Fruit fly (Drosophila melanogaster) whole organism, embryonic: ENCODE results near the gene Baldspot.

Source experiments
- Asciz ChIP-seq: fragments of 200-800 bp; sonication (Bioruptor generic); optimal IDR thresholded peaks from 2 replicates; lab custom pipeline; 2017; ENCODE audit warnings: missing biosample characterization, mild to moderate bottlenecking, missing genetic modification characterization, missing genetic modification reagents
- BEAF-32 ChIP-seq: fragments of 200-800 bp; sonication (Bioruptor generic); optimal IDR thresholded peaks from 3 replicates; lab custom pipeline; 2017; ENCODE audit warnings: missing biosample characterization, missing genetic modification characterization, mild to moderate bottlenecking, moderate library complexity, missing genetic modification reagents
- CG1024 ChIP-seq: fragments of 200-800 bp; sonication (Bioruptor generic); IDR thresholded peaks from 2 replicates; pipeline ENCODE4 v1.3.6; 2022; ENCODE audit warnings: missing biosample characterization, missing genetic modification characterization
- CG11247 ChIP-seq: fragments of 200-800 bp; sonication (Bioruptor generic); IDR thresholded peaks from 2 replicates; pipeline ENCODE4 v1.3.6; 2022; ENCODE audit warnings: missing biosample characterization, missing genetic modification characterization
- CG12071 ChIP-seq: fragments of 200-800 bp; sonication (Bioruptor generic); optimal IDR thresholded peaks from 3 replicates; lab custom pipeline; 2018; ENCODE audit warnings: missing biosample characterization, mild to moderate bottlenecking, missing genetic modification characterization
- CG12155 ChIP-seq: fragments of 200-800 bp; sonication (Bioruptor generic); optimal IDR thresholded peaks from 3 replicates; lab custom pipeline; 2016; ENCODE audit warnings: missing biosample characterization, missing genetic modification characterization
- CG14050 ChIP-seq: fragments of 200-800 bp; sonication (Bioruptor generic); IDR thresholded peaks from 3 replicates; pipeline ENCODE4 v1.3.6; 2022; ENCODE audit warnings: missing biosample characterization, missing genetic modification characterization
- CG15696 ChIP-seq: fragments of 200-800 bp; sonication (Bioruptor generic); optimal IDR thresholded peaks from 2 replicates; lab custom pipeline; 2019; ENCODE audit warnings: missing biosample characterization, mild to moderate bottlenecking, missing genetic modification characterization, moderate library complexity
- CG17361 ChIP-seq: fragments of 200-800 bp; sonication (Bioruptor generic); IDR thresholded peaks from 3 replicates; pipeline ENCODE4 v1.3.6; 2022; ENCODE audit warnings: missing biosample characterization, missing genetic modification characterization
- CG18599 ChIP-seq: fragments of 200-800 bp; sonication (Bioruptor generic); optimal IDR thresholded peaks from 3 replicates; lab custom pipeline; 2017; ENCODE audit warnings: missing biosample characterization, missing genetic modification characterization, mild to moderate bottlenecking, moderate library complexity, missing genetic modification reagents
- CG2199 ChIP-seq: fragments of 200-800 bp; sonication (Bioruptor generic); IDR thresholded peaks from 3 replicates; pipeline ENCODE4 v1.3.6; 2022; ENCODE audit warnings: missing biosample characterization, missing genetic modification characterization
- CG31388 ChIP-seq: fragments of 200-800 bp; sonication (Bioruptor generic); optimal IDR thresholded peaks from 2 replicates; lab custom pipeline; 2016; ENCODE audit warnings: missing biosample characterization, missing genetic modification characterization
- CG31441 ChIP-seq: fragments of 200-800 bp; sonication (Bioruptor generic); IDR thresholded peaks from 2 replicates; pipeline ENCODE4 v1.3.6; 2022; ENCODE audit warnings: missing biosample characterization, missing genetic modification characterization
- CG34376 ChIP-seq: fragments of 200-800 bp; sonication (Bioruptor generic); optimal IDR thresholded peaks from 2 replicates; lab custom pipeline; 2018; ENCODE audit warnings: missing biosample characterization, mild to moderate bottlenecking, missing genetic modification characterization
- CG34422 ChIP-seq: fragments of 200-800 bp; sonication (Bioruptor generic); IDR thresholded peaks from 3 replicates; pipeline ENCODE4 v1.3.6; 2022; ENCODE audit warnings: missing biosample characterization, missing genetic modification characterization
- CG3838 ChIP-seq: fragments of 200-800 bp; sonication (Bioruptor generic); optimal IDR thresholded peaks from 3 replicates; lab custom pipeline; 2016; ENCODE audit warnings: missing biosample characterization, missing genetic modification characterization
- CG4730 ChIP-seq: fragments of 200-800 bp; sonication (Bioruptor generic); IDR thresholded peaks from 2 replicates; pipeline ENCODE4 v1.3.6; 2022; ENCODE audit warnings: missing biosample characterization, missing genetic modification characterization
- CG6272 ChIP-seq: fragments of 200-800 bp; sonication (Bioruptor generic); IDR thresholded peaks from 2 replicates; pipeline ENCODE4 v1.3.6; 2022; ENCODE audit warnings: missing biosample characterization, missing genetic modification characterization
- CG7987 ChIP-seq: fragments of 200-800 bp; sonication (Bioruptor generic); optimal IDR thresholded peaks from 2 replicates; lab custom pipeline; 2018; ENCODE audit warnings: missing biosample characterization, mild to moderate bottlenecking, missing genetic modification characterization, moderate library complexity
- CG8478 ChIP-seq: fragments of >200 bp; optimal IDR thresholded peaks from 2 replicates; lab custom pipeline; 2018
- CG9876 ChIP-seq: fragments of 200-800 bp; sonication (Bioruptor generic); optimal IDR thresholded peaks from 2 replicates; lab custom pipeline; 2016; ENCODE audit warnings: missing biosample characterization, missing genetic modification characterization
- CoRest ChIP-seq: fragments of 200-800 bp; sonication (Bioruptor generic); optimal IDR thresholded peaks from 3 replicates; lab custom pipeline; 2018; ENCODE audit warnings: missing biosample characterization, mild to moderate bottlenecking, missing genetic modification characterization, moderate library complexity
- HmgD ChIP-seq: fragments of 200-800 bp; sonication (Bioruptor generic); optimal IDR thresholded peaks from 3 replicates; lab custom pipeline; 2016; ENCODE audit warnings: missing biosample characterization, missing genetic modification characterization
- HmgZ ChIP-seq: fragments of 200-800 bp; sonication (Bioruptor generic); optimal IDR thresholded peaks from 2 replicates; lab custom pipeline; 2018; ENCODE audit warnings: missing biosample characterization, mild to moderate bottlenecking, missing genetic modification characterization
- NFAT ChIP-seq: fragments of 200-800 bp; sonication (Bioruptor generic); IDR thresholded peaks from 2 replicates; pipeline ENCODE4 v1.3.6; 2022; ENCODE audit warnings: missing biosample characterization, missing genetic modification characterization
- Scr ChIP-seq: fragments of 200-800 bp; sonication (Bioruptor generic); IDR thresholded peaks from 2 replicates; pipeline ENCODE4 v1.3.6; 2022; ENCODE audit warnings: missing biosample characterization, missing genetic modification characterization; ENCODE audit not compliant: partially characterized antibody
- Taf1 ChIP-seq: fragments of 200-800 bp; sonication (Bioruptor generic); IDR thresholded peaks from 2 replicates; pipeline ENCODE4 v1.3.6; 2022; ENCODE audit warnings: missing biosample characterization, missing genetic modification characterization
- Xrp1 ChIP-seq: fragments of 200-800 bp; sonication (Bioruptor generic); IDR thresholded peaks from 2 replicates; pipeline ENCODE4 v1.3.6; 2022; ENCODE audit warnings: missing biosample characterization, missing genetic modification characterization
- ac ChIP-seq: fragments of 200-800 bp; sonication (Bioruptor generic); optimal IDR thresholded peaks from 3 replicates; lab custom pipeline; 2017; ENCODE audit warnings: missing biosample characterization, mild to moderate bottlenecking, missing genetic modification characterization
- amos ChIP-seq: fragments of 200-800 bp; sonication (Bioruptor generic); IDR thresholded peaks from 2 replicates; pipeline ENCODE4 v1.3.6; 2022; ENCODE audit warnings: missing biosample characterization, missing genetic modification characterization; ENCODE audit not compliant: partially characterized antibody
- ara ChIP-seq: fragments of 200-800 bp; sonication (Bioruptor generic); IDR thresholded peaks from 2 replicates; pipeline ENCODE4 v1.3.6; 2022; ENCODE audit warnings: missing biosample characterization, missing genetic modification characterization
- br ChIP-seq: fragments of >200 bp; optimal IDR thresholded peaks from 2 replicates; lab custom pipeline; 2017
- dan ChIP-seq: fragments of 200-800 bp; sonication (Bioruptor generic); IDR thresholded peaks from 2 replicates; pipeline ENCODE4 v1.3.6; 2022; ENCODE audit warnings: missing biosample characterization, missing genetic modification characterization
- disco-r ChIP-seq: fragments of 200-800 bp; sonication (Bioruptor generic); optimal IDR thresholded peaks from 2 replicates; lab custom pipeline; 2016; ENCODE audit warnings: missing biosample characterization, missing genetic modification characterization
- dysf ChIP-seq: fragments of 200-800 bp; sonication (Bioruptor generic); IDR thresholded peaks from 3 replicates; pipeline ENCODE4 v1.3.6; 2022; ENCODE audit warnings: missing biosample characterization, missing genetic modification characterization
- ems ChIP-seq: fragments of 200-800 bp; sonication (Bioruptor generic); optimal IDR thresholded peaks from 3 replicates; lab custom pipeline; 2016; ENCODE audit warnings: missing biosample characterization, missing genetic modification characterization
- h ChIP-seq: fragments of >200 bp; optimal IDR thresholded peaks from 2 replicates; lab custom pipeline; 2017
- ham ChIP-seq: fragments of 200-800 bp; sonication (Bioruptor generic); IDR thresholded peaks from 2 replicates; pipeline ENCODE4 v1.3.6; 2022; ENCODE audit warnings: missing biosample characterization, missing genetic modification characterization
- jing ChIP-seq: fragments of 200-800 bp; sonication (Bioruptor generic); optimal IDR thresholded peaks from 2 replicates; lab custom pipeline; 2018; ENCODE audit warnings: missing biosample characterization, mild to moderate bottlenecking, missing genetic modification characterization
- lab ChIP-seq: fragments of 200-800 bp; sonication (Bioruptor generic); optimal IDR thresholded peaks from 3 replicates; lab custom pipeline; 2017; ENCODE audit warnings: missing biosample characterization, missing genetic modification characterization, mild to moderate bottlenecking, moderate library complexity, missing genetic modification reagents
- nmo ChIP-seq: fragments of 200-800 bp; sonication (Bioruptor generic); optimal IDR thresholded peaks from 2 replicates; lab custom pipeline; 2018; ENCODE audit warnings: missing biosample characterization, mild to moderate bottlenecking, missing genetic modification characterization, moderate library complexity
- oc ChIP-seq: fragments of 200-800 bp; sonication (Bioruptor generic); optimal IDR thresholded peaks from 2 replicates; lab custom pipeline; 2018; ENCODE audit warnings: missing biosample characterization, mild to moderate bottlenecking, missing genetic modification characterization, moderate library complexity
- pan ChIP-seq, 4 experiments: fragments of >200 bp in 3 of 4; fragments of 200-800 bp in 1 of 4; sonication (Bioruptor generic) in 1 of 4; optimal IDR thresholded peaks in 3 of 4; IDR thresholded peaks in 1 of 4; 2 replicates each; pipeline versions ENCODE4 v1.3.6 to Lab custom; 2017 to 2022; ENCODE audit warnings: missing biosample characterization in 2 of 4, missing genetic modification characterization in 2 of 4, mixed read lengths in 1 of 4
- seq ChIP-seq: fragments of 200-800 bp; sonication (Bioruptor generic); IDR thresholded peaks from 2 replicates; pipeline ENCODE4 v1.3.6; 2022; ENCODE audit warnings: missing biosample characterization, missing genetic modification characterization
- sim ChIP-seq: fragments of 200-800 bp; sonication (Bioruptor generic); IDR thresholded peaks from 2 replicates; pipeline ENCODE4 v1.3.6; 2022; ENCODE audit warnings: missing biosample characterization, missing genetic modification characterization
- tx ChIP-seq: fragments of 200-800 bp; sonication (Bioruptor generic); optimal IDR thresholded peaks from 2 replicates; lab custom pipeline; 2016; ENCODE audit warnings: missing biosample characterization, missing genetic modification characterization
- usp ChIP-seq: fragments of >200 bp; optimal IDR thresholded peaks from 2 replicates; lab custom pipeline; 2017; ENCODE audit warnings: missing biosample characterization, missing genetic modification characterization
- vfl ChIP-seq: fragments of 200-800 bp; sonication (Bioruptor generic); optimal IDR thresholded peaks from 2 replicates; lab custom pipeline; 2016; ENCODE audit warnings: missing biosample characterization, missing genetic modification characterization
- vnd ChIP-seq: fragments of 200-800 bp; sonication (Bioruptor generic); IDR thresholded peaks from 3 replicates; pipeline ENCODE4 v1.3.6; 2022; ENCODE audit warnings: missing biosample characterization, missing genetic modification characterization; ENCODE audit not compliant: partially characterized antibody
- vvl ChIP-seq: fragments of 200-800 bp; sonication (Bioruptor generic); IDR thresholded peaks from 2 replicates; pipeline ENCODE4 v1.3.6; 2022; ENCODE audit warnings: missing biosample characterization, missing genetic modification characterization
- wek ChIP-seq: fragments of 200-800 bp; sonication (Bioruptor generic); optimal IDR thresholded peaks from 3 replicates; lab custom pipeline; 2018; ENCODE audit warnings: missing biosample characterization, mild to moderate bottlenecking, missing genetic modification characterization, moderate library complexity

Baldspot gene

dm6 chr3L:16647578-16648113 is 13.8 kb downstream of the Baldspot start, which contains the start of gene Abl (continued):
- TF ChIP-seq ac (no peak), BEAF-32 (peak; percentile 95), CG7987 (peak; percentile 78), CG9876 (GFP tag; lab: Kevin White, UChicago) (peak; percentile 82), oc (peak; percentile 79), CG3838 (GFP tag; lab: Kevin White, UChicago) (no peak), Asciz (peak; percentile 3), CG6272 (GFP tag; lab: Robert Waterston, UW) (peak; percentile 56; the same call in 1 of the 2 replicates), CG12155 (GFP tag; lab: Kevin White, UChicago) (peak; percentile 78), Scr (GFP tag; lab: Robert Waterston, UW) (peak; percentile 77), CG11247 (GFP tag; lab: Robert Waterston, UW) (peak; percentile 63), amos (GFP tag; lab: Robert Waterston, UW) (peak; percentile 91), usp (GFP tag; lab: Kevin White, UChicago) (no peak), nmo (GFP tag; lab: Kevin White, UChicago) (peak; percentile 79), CG17361 (GFP tag; lab: Robert Waterston, UW) (peak; percentile 56; the same call in 1 of the 3 replicates), vfl (GFP tag; lab: Kevin White, UChicago) (peak; percentile 89), ems (GFP tag; lab: Kevin White, UChicago) (peak; percentile 72), CoRest (tag; lab: Kevin White, UChicago) (peak; percentile 74), seq (GFP tag; lab: Robert Waterston, UW) (peak; percentile 53; the same call in 1 of the 2 replicates), CG34376 (peak; percentile 34), jing (GFP tag; lab: Kevin White, UChicago) (no peak), ara (GFP tag; lab: Robert Waterston, UW) (no peak), dysf (peak; percentile 45; the same call in 2 of the 3 replicates), vvl (GFP tag; lab: Robert Waterston, UW) (peak; percentile 66), CG34422 (GFP tag; lab: Robert Waterston, UW) (peak; percentile 59; the same call in 1 of the 3 replicates), CG4730 (GFP tag; lab: Robert Waterston, UW) (no peak), CG31388 (GFP tag; lab: Kevin White, UChicago) (no peak), sim (no peak), Xrp1 (peak; percentile 57), pan (optimal IDR thresholded peaks at IDR 0.05; lab: Kevin White, UChicago) (no peak), pan (GFP tag; optimal IDR thresholded peaks at IDR 0.05 in 1 of 2, IDR thresholded peaks at IDR 0.05 in 1 of 2) (peak in 1 of 2 experiments; percentile 37), CG2199 (peak; percentile 54; the same call in 1 of the 3 replicates), Taf1 (GFP tag; lab: Robert Waterston, UW) (no peak), wek (peak; percentile 14), h (no peak), HmgD (peak; percentile 97), tx (GFP tag; lab: Kevin White, UChicago) (peak; percentile 68), vnd (GFP tag; lab: Robert Waterston, UW) (peak; percentile 52; the same call in 2 of the 3 replicates), HmgZ (tag; lab: Kevin White, UChicago) (peak; percentile 94), CG14050 (GFP tag; lab: Robert Waterston, UW) (no peak), NFAT (GFP tag; lab: Robert Waterston, UW) (peak; percentile 59; the same call in 1 of the 2 replicates), CG18599 (GFP tag; lab: Kevin White, UChicago) (peak; percentile 78), CG12071 (GFP tag; lab: Kevin White, UChicago) (peak; percentile 33), lab (GFP tag; lab: Kevin White, UChicago) (peak; percentile 74), CG8478 (lab: Kevin White, UChicago) (no peak), ham (GFP tag; lab: Robert Waterston, UW) (no peak), CG31441 (no peak), CG1024 (no peak), dan (GFP tag; lab: Robert Waterston, UW) (no peak), disco-r (GFP tag; lab: Kevin White, UChicago) (peak; percentile 16), CG15696 (tag; lab: Kevin White, UChicago) (no peak), br (no peak)
